Worm (Caenorhabditis elegans) whole organism, L2 larva: ENCODE data around the gene R02E12.5.

Experiments used
- ama-1 ChIP-seq: fragments of 150-350 bp; optimal IDR thresholded peaks from 2 replicates; lab custom pipeline; 2018; ENCODE audit warnings: inconsistent platforms
- ceh-82 ChIP-seq: fragments of 150-350 bp; optimal IDR thresholded peaks from 2 replicates; lab custom pipeline; 2014; ENCODE audit warnings: missing biosample characterization, missing genetic modification characterization
- elt-1 ChIP-seq: fragments of 150-350 bp; optimal IDR thresholded peaks from 2 replicates; lab custom pipeline; 2014; ENCODE audit warnings: missing biosample characterization, missing genetic modification characterization
- unc-62 ChIP-seq: fragments of 150-350 bp; optimal IDR thresholded peaks from 2 replicates; lab custom pipeline; 2014; ENCODE audit warnings: missing biosample characterization, missing genetic modification reagents, missing genetic modification characterization
- ztf-4 ChIP-seq: fragments of 150-350 bp; optimal IDR thresholded peaks from 2 replicates; lab custom pipeline; 2014; ENCODE audit warnings: missing biosample characterization, missing genetic modification characterization

DNA sequence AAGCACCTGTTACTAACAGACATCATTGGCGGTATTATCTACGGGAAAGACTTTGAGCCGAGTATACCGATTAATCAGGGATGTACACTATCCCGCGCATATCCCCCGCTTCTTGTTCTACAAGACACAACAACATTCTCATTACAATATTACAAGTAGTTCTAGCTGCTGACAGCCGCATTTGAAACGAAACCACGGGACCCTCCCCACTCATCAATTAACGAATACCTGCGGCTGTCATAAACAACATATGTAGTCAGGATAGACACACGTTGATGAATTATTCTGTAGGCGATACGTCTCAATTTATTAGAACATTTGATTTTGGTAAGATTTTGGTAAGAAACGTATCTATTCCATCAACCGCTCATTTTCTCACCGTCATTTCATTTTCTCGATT lies 20.4 kb upstream of the R02E12.5 start:
- no peak for TF ChIP-seq ceh-82
- no peak for TF ChIP-seq elt-1 (tag; lab: Kevin White, UChicago)
- TF ChIP-seq ztf-4 (tag; lab: Kevin White, UChicago) = no peak
- TF ChIP-seq ama-1 (lab: Kevin White, UChicago) = no peak
- no peak for TF ChIP-seq unc-62 (GFP tag; lab: Kevin White, UChicago)
